Worm (Caenorhabditis elegans) whole organism, midembryonic: ENCODE results near the gene ppm-2.

Experiments used
- T22C8.4 ChIP-seq: fragments of 200-800 bp; sonication (Bioruptor generic); IDR thresholded peaks from 2 replicates; pipeline ENCODE4 v1.3.6; 2022; ENCODE audit warnings: missing genetic modification characterization, missing compliant biosample characterization
- cog-1 ChIP-seq: sonication (generic microtip); optimal IDR thresholded peaks from 2 replicates; lab custom pipeline; 2016; ENCODE audit warnings: missing genetic modification characterization, missing compliant biosample characterization
- flt-1 ChIP-seq: fragments of 200-800 bp; sonication (Bioruptor generic); IDR thresholded peaks from 2 replicates; pipeline ENCODE4 v1.3.6; 2022; ENCODE audit warnings: missing genetic modification characterization, missing compliant biosample characterization
- med-1 ChIP-seq: sonication (generic microtip); optimal IDR thresholded peaks from 2 replicates; lab custom pipeline; 2017; ENCODE audit warnings: missing genetic modification characterization, mild to moderate bottlenecking, missing compliant biosample characterization, antibody characterized with exemption, missing genetic modification reagents; ENCODE audit not compliant: insufficient read depth
- tab-1 ChIP-seq: fragments of 200-800 bp; sonication (Bioruptor generic); IDR thresholded peaks from 2 replicates; pipeline ENCODE4 v1.3.6; 2022; ENCODE audit warnings: missing genetic modification characterization, missing compliant biosample characterization

DNA sequence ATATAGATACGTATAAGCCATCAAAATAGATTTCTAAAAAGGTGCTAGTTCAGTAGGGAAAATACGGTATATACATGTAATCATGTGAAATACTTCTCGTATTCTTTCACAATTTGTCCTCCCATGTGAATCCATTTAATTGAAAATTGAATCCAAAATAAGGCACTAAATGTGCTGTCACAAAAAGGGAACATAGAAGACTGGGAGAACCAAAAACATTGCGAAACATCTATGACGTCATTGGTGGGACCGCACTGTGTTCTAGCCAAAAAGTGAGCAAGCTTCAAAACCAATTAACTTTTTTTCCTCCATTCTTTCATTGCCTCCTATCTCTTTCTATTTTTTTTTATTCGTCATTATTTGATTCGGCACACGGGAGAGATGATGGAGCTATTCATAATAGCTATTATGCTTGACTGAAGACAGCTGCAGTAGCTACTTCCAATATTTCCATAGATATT is 8.1 kb downstream of the ppm-2 start, which contains the start of gene cdka-1:
- no peak for TF ChIP-seq cog-1 (tag; lab: Kevin White, UChicago)
- no peak for TF ChIP-seq flt-1 (GFP tag; lab: Robert Waterston, UW)
- TF ChIP-seq T22C8.4 (GFP tag; lab: Robert Waterston, UW): no peak
- TF ChIP-seq med-1 (GFP tag; lab: Kevin White, UChicago): no peak
- no peak for TF ChIP-seq tab-1 (GFP tag; lab: Robert Waterston, UW)
